Worm (Caenorhabditis elegans) whole organism, L4 larva: Measurements from ENCODE around the gene K05F1.6.

Experiments used
- R02D3.7 ChIP-seq: fragments of 150-350 bp; sonication (generic microtip); optimal IDR thresholded peaks from 3 replicates; lab custom pipeline; 2014; ENCODE audit warnings: missing biosample characterization, missing genetic modification characterization
- Y75B8A.6 ChIP-seq: fragments of 200-800 bp; sonication (Bioruptor generic); IDR thresholded peaks from 2 replicates; pipeline ENCODE4 v1.3.6; 2022; ENCODE audit warnings: missing genetic modification reagents, missing genetic modification characterization, missing compliant biosample characterization
- daf-12 ChIP-seq: fragments of 150-350 bp; optimal IDR thresholded peaks from 2 replicates; lab custom pipeline; 2014; ENCODE audit warnings: missing biosample characterization, missing genetic modification reagents, missing genetic modification characterization
- hlh-11 ChIP-seq: fragments of 200-800 bp; sonication (Bioruptor generic); optimal IDR thresholded peaks from 2 replicates; lab custom pipeline; 2018; ENCODE audit warnings: mild to moderate bottlenecking, missing genetic modification characterization, missing compliant biosample characterization
- rbr-2 ChIP-seq: sonication (generic microtip); optimal IDR thresholded peaks from 2 replicates; lab custom pipeline; 2016; ENCODE audit warnings: missing genotype, missing genetic modification characterization, missing compliant biosample characterization
- unc-130 ChIP-seq: sonication (generic microtip); optimal IDR thresholded peaks from 2 replicates; lab custom pipeline; 2016; ENCODE audit warnings: missing genetic modification reagents, missing genetic modification characterization, missing compliant biosample characterization
- zfp-3 ChIP-seq: fragments of 200-800 bp; sonication (Bioruptor generic); conservative IDR thresholded peaks from 2 replicates; pipeline ENCODE4 v1.3.6; 2022; ENCODE audit warnings: missing genetic modification reagents, missing genetic modification characterization, missing compliant biosample characterization
- ztf-11 ChIP-seq: fragments of 150-350 bp; optimal IDR thresholded peaks from 2 replicates; lab custom pipeline; 2014; ENCODE audit warnings: missing biosample characterization, missing genetic modification characterization
- ztf-7 ChIP-seq: fragments of 150-350 bp; optimal IDR thresholded peaks from 2 replicates; lab custom pipeline; 2014; ENCODE audit warnings: missing biosample characterization, missing genetic modification characterization

- TF ChIP-seq daf-12 (tag; lab: Kevin White, UChicago) (no peak), ztf-7 (no peak), rbr-2 (tag; lab: Kevin White, UChicago) (no peak), R02D3.7 (no peak), zfp-3 (GFP tag; lab: Robert Waterston, UW) (no peak), hlh-11 (tag; lab: Kevin White, UChicago) (peak; percentile 50), ztf-11 (tag; lab: Kevin White, UChicago) (no peak), unc-130 (GFP tag; lab: Kevin White, UChicago) (no peak), Y75B8A.6 (GFP tag; lab: Robert Waterston, UW) (no peak)
Measured at ce11 chrII:5779866-5780265, 2.5 kb upstream of the K05F1.6 start.
